Fruit fly (Drosophila melanogaster) whole organism, embryonic: ENCODE results near the gene CG5103.
A peak's percentile ranks its signal among the peaks of the same experiment; 100 is the strongest.

Experiments
- Abd-B ChIP-seq: fragments of 200-800 bp; sonication (Bioruptor generic); optimal IDR thresholded peaks from 2 replicates; lab custom pipeline; 2018; ENCODE audit warnings: missing biosample characterization, mild to moderate bottlenecking, missing genetic modification characterization, moderate library complexity
- Atf3 ChIP-seq: fragments of 200-800 bp; sonication (Bioruptor generic); optimal IDR thresholded peaks from 3 replicates; lab custom pipeline; 2016; ENCODE audit warnings: missing biosample characterization, missing genetic modification characterization
- CG10431 ChIP-seq: fragments of 200-800 bp; sonication (Bioruptor generic); optimal IDR thresholded peaks from 3 replicates; lab custom pipeline; 2018; ENCODE audit warnings: missing biosample characterization, mild to moderate bottlenecking, missing genetic modification characterization
- CG10654 ChIP-seq: fragments of 200-800 bp; sonication (Bioruptor generic); optimal IDR thresholded peaks from 2 replicates; lab custom pipeline; 2016; ENCODE audit warnings: missing biosample characterization, missing genetic modification characterization
- CG11093 ChIP-seq: fragments of 200-800 bp; sonication (Bioruptor generic); IDR thresholded peaks from 3 replicates; pipeline ENCODE4 v1.3.6; 2022; ENCODE audit warnings: missing biosample characterization, missing genetic modification characterization
- CG12299 ChIP-seq: fragments of 200-800 bp; sonication (Bioruptor generic); optimal IDR thresholded peaks from 2 replicates; lab custom pipeline; 2018; ENCODE audit warnings: missing biosample characterization, mild to moderate bottlenecking, missing genetic modification characterization
- CG12769 ChIP-seq: fragments of 200-800 bp; sonication (Bioruptor generic); optimal IDR thresholded peaks from 2 replicates; lab custom pipeline; 2019; ENCODE audit warnings: missing biosample characterization, mild to moderate bottlenecking, missing genetic modification characterization, moderate library complexity
- CG13624 ChIP-seq: fragments of 200-800 bp; sonication (Bioruptor generic); optimal IDR thresholded peaks from 2 replicates; lab custom pipeline; 2016; ENCODE audit warnings: missing biosample characterization, missing genetic modification characterization
- CG14860 ChIP-seq: fragments of 200-800 bp; sonication (Bioruptor generic); IDR thresholded peaks from 3 replicates; pipeline ENCODE4 v1.3.6; 2022; ENCODE audit warnings: missing biosample characterization, missing genetic modification characterization; ENCODE audit not compliant: partially characterized antibody
- CG18262 ChIP-seq: fragments of 200-800 bp; optimal IDR thresholded peaks from 3 replicates; lab custom pipeline; 2019; ENCODE audit warnings: missing biosample characterization, mild to moderate bottlenecking, missing genetic modification characterization, moderate library complexity
- CG18764 ChIP-seq: fragments of 200-800 bp; sonication (Bioruptor generic); optimal IDR thresholded peaks from 3 replicates; lab custom pipeline; 2016; ENCODE audit warnings: missing biosample characterization, missing genetic modification characterization
- CG30431 ChIP-seq: fragments of 200-800 bp; sonication (Bioruptor generic); optimal IDR thresholded peaks from 2 replicates; lab custom pipeline; 2017; ENCODE audit warnings: missing biosample characterization, missing genetic modification characterization
- CG3163 ChIP-seq: fragments of 200-800 bp; sonication (Bioruptor generic); optimal IDR thresholded peaks from 3 replicates; lab custom pipeline; 2016; ENCODE audit warnings: missing biosample characterization, missing genetic modification characterization
- CG5953 ChIP-seq: fragments of 200-800 bp; sonication (Bioruptor generic); IDR thresholded peaks from 2 replicates; pipeline ENCODE4 v1.3.6; 2022; ENCODE audit warnings: missing biosample characterization, missing genetic modification characterization
- CG7745 ChIP-seq: fragments of 200-800 bp; sonication (Bioruptor generic); optimal IDR thresholded peaks from 2 replicates; lab custom pipeline; 2018; ENCODE audit warnings: missing biosample characterization, mild to moderate bottlenecking, missing genetic modification characterization, moderate library complexity
- CG8944 ChIP-seq: fragments of 200-800 bp; sonication (Bioruptor generic); optimal IDR thresholded peaks from 3 replicates; lab custom pipeline; 2016; ENCODE audit warnings: missing biosample characterization, missing genetic modification characterization
- CG9215 ChIP-seq: fragments of 200-800 bp; sonication (Bioruptor generic); IDR thresholded peaks from 2 replicates; pipeline ENCODE4 v1.3.6; 2022; ENCODE audit warnings: missing biosample characterization, missing genetic modification characterization
- CG9817 ChIP-seq: fragments of 200-800 bp; sonication (Bioruptor generic); optimal IDR thresholded peaks from 2 replicates; lab custom pipeline; 2018; ENCODE audit warnings: missing biosample characterization, mild to moderate bottlenecking, missing genetic modification characterization, moderate library complexity
- CHES-1-like ChIP-seq: fragments of 200-800 bp; sonication (Bioruptor generic); optimal IDR thresholded peaks from 2 replicates; lab custom pipeline; 2016; ENCODE audit warnings: missing biosample characterization, missing genetic modification characterization
- Chrac-16 ChIP-seq: fragments of 200-800 bp; sonication (Bioruptor generic); optimal IDR thresholded peaks from 3 replicates; lab custom pipeline; 2016; ENCODE audit warnings: missing biosample characterization, missing genetic modification characterization
- D19B ChIP-seq: fragments of 200-800 bp; sonication (Bioruptor generic); optimal IDR thresholded peaks from 2 replicates; lab custom pipeline; 2017; ENCODE audit warnings: missing biosample characterization, mild to moderate bottlenecking, missing genetic modification characterization
- Eip74EF ChIP-seq, 2 experiments: fragments of 200-800 bp in 1 of 2; fragments of >200 bp in 1 of 2; sonication (Bioruptor generic) in 1 of 2; optimal IDR thresholded peaks; 2 replicates each; lab custom pipeline; 2017 to 2019; ENCODE audit warnings: missing biosample characterization in 2 of 2, missing genetic modification characterization in 2 of 2, mild to moderate bottlenecking in 1 of 2, moderate library complexity in 1 of 2
- Elba2 ChIP-seq: fragments of 200-800 bp; sonication (Bioruptor generic); optimal IDR thresholded peaks from 3 replicates; lab custom pipeline; 2016; ENCODE audit warnings: missing biosample characterization, missing genetic modification characterization
- GATAe ChIP-seq: fragments of 200-800 bp; sonication (Bioruptor generic); conservative IDR thresholded peaks from 2 replicates; pipeline ENCODE4 v1.3.6; 2022; ENCODE audit warnings: missing biosample characterization, missing genetic modification characterization
- HLH3B ChIP-seq: fragments of 200-800 bp; sonication (Bioruptor generic); IDR thresholded peaks from 2 replicates; pipeline ENCODE4 v1.3.6; 2022; ENCODE audit warnings: missing biosample characterization, missing genetic modification characterization
- Hand ChIP-seq: fragments of 200-800 bp; sonication (Bioruptor generic); optimal IDR thresholded peaks from 2 replicates; lab custom pipeline; 2017; ENCODE audit warnings: mild to moderate bottlenecking, missing biosample characterization, missing genetic modification reagents, missing genetic modification characterization
- Meics ChIP-seq: fragments of 200-800 bp; sonication (Bioruptor generic); optimal IDR thresholded peaks from 2 replicates; lab custom pipeline; 2017; ENCODE audit warnings: missing biosample characterization, mild to moderate bottlenecking, missing genetic modification characterization
- Oaz ChIP-seq: fragments of 200-800 bp; sonication (Bioruptor generic); IDR thresholded peaks from 2 replicates; pipeline ENCODE4 v1.3.6; 2022; ENCODE audit warnings: missing biosample characterization, missing genetic modification characterization
- Oli ChIP-seq: fragments of 200-800 bp; sonication (Bioruptor generic); optimal IDR thresholded peaks from 2 replicates; lab custom pipeline; 2018; ENCODE audit warnings: missing biosample characterization, mild to moderate bottlenecking, missing genetic modification characterization, moderate library complexity
- Rx ChIP-seq: fragments of 200-800 bp; sonication (Bioruptor generic); IDR thresholded peaks from 2 replicates; pipeline ENCODE4 v1.3.6; 2022; ENCODE audit warnings: missing biosample characterization, missing genetic modification characterization
- Sin3A ChIP-seq: fragments of >200 bp; optimal IDR thresholded peaks from 2 replicates; lab custom pipeline; 2018
- Sox100B ChIP-seq: fragments of 200-800 bp; sonication (Bioruptor generic); optimal IDR thresholded peaks from 3 replicates; lab custom pipeline; 2018; ENCODE audit warnings: missing biosample characterization, mild to moderate bottlenecking, missing genetic modification characterization
- az2 ChIP-seq: fragments of 200-800 bp; sonication (Bioruptor generic); optimal IDR thresholded peaks from 3 replicates; lab custom pipeline; 2016; ENCODE audit warnings: missing biosample characterization, missing genetic modification characterization
- br ChIP-seq: fragments of >200 bp; optimal IDR thresholded peaks from 2 replicates; lab custom pipeline; 2017
- cas ChIP-seq: fragments of 200-800 bp; sonication (Bioruptor generic); IDR thresholded peaks from 2 replicates; pipeline ENCODE4 v1.3.6; 2022; ENCODE audit warnings: missing biosample characterization, missing genetic modification characterization
- emc ChIP-seq: fragments of 200-800 bp; sonication (Bioruptor generic); optimal IDR thresholded peaks from 2 replicates; lab custom pipeline; 2016; ENCODE audit warnings: missing biosample characterization, missing genetic modification characterization
- ems ChIP-seq: fragments of 200-800 bp; sonication (Bioruptor generic); optimal IDR thresholded peaks from 3 replicates; lab custom pipeline; 2016; ENCODE audit warnings: missing biosample characterization, missing genetic modification characterization
- eyg ChIP-seq: fragments of 200-800 bp; sonication (Bioruptor generic); optimal IDR thresholded peaks from 3 replicates; lab custom pipeline; 2016; ENCODE audit warnings: missing biosample characterization, missing genetic modification characterization
- hbn ChIP-seq: fragments of 200-800 bp; sonication (Bioruptor generic); IDR thresholded peaks from 2 replicates; pipeline ENCODE4 v1.3.6; 2022; ENCODE audit warnings: missing biosample characterization, missing genetic modification characterization; ENCODE audit not compliant: partially characterized antibody
- kay ChIP-seq: fragments of 200-800 bp; sonication (Bioruptor generic); optimal IDR thresholded peaks from 2 replicates; lab custom pipeline; 2016; ENCODE audit warnings: missing biosample characterization, missing genetic modification characterization
- knrl ChIP-seq: fragments of 200-800 bp; sonication (Bioruptor generic); IDR thresholded peaks from 3 replicates; pipeline ENCODE4 v1.3.6; 2022; ENCODE audit warnings: missing biosample characterization, missing genetic modification characterization; ENCODE audit not compliant: partially characterized antibody
- lmd ChIP-seq: fragments of 200-800 bp; sonication (Bioruptor generic); IDR thresholded peaks from 2 replicates; pipeline ENCODE4 v1.3.6; 2022; ENCODE audit warnings: missing biosample characterization, missing genetic modification characterization
- mam ChIP-seq: fragments of 200-800 bp; sonication (Bioruptor generic); optimal IDR thresholded peaks from 3 replicates; lab custom pipeline; 2016; ENCODE audit warnings: missing biosample characterization, missing genetic modification characterization
- mld ChIP-seq: fragments of 200-800 bp; sonication (Bioruptor generic); IDR thresholded peaks from 3 replicates; pipeline ENCODE4 v1.3.6; 2022; ENCODE audit warnings: missing biosample characterization, missing genetic modification characterization; ENCODE audit not compliant: partially characterized antibody
- otp ChIP-seq: fragments of 200-800 bp; sonication (Bioruptor generic); IDR thresholded peaks from 3 replicates; pipeline ENCODE4, ENCODE4 v1.3.6; 2022; ENCODE audit warnings: missing biosample characterization, missing genetic modification characterization
- sim ChIP-seq: fragments of 200-800 bp; sonication (Bioruptor generic); IDR thresholded peaks from 2 replicates; pipeline ENCODE4 v1.3.6; 2022; ENCODE audit warnings: missing biosample characterization, missing genetic modification characterization
- sqz ChIP-seq: fragments of 200-800 bp; sonication (Bioruptor generic); optimal IDR thresholded peaks from 3 replicates; lab custom pipeline; 2018; ENCODE audit warnings: missing biosample characterization, mild to moderate bottlenecking, missing genetic modification characterization
- sug ChIP-seq: fragments of 200-800 bp; optimal IDR thresholded peaks from 2 replicates; lab custom pipeline; 2019; ENCODE audit warnings: missing biosample characterization, mild to moderate bottlenecking, missing genetic modification characterization, moderate library complexity
- tin ChIP-seq: fragments of 200-800 bp; sonication (Bioruptor generic); optimal IDR thresholded peaks from 3 replicates; lab custom pipeline; 2016; ENCODE audit warnings: missing biosample characterization, missing genetic modification characterization
- tup ChIP-seq: fragments of 200-800 bp; sonication (Bioruptor generic); optimal IDR thresholded peaks from 2 replicates; lab custom pipeline; 2016; ENCODE audit warnings: missing biosample characterization, mild to moderate bottlenecking, missing genetic modification characterization, moderate library complexity
- wek ChIP-seq: fragments of 200-800 bp; sonication (Bioruptor generic); optimal IDR thresholded peaks from 3 replicates; lab custom pipeline; 2018; ENCODE audit warnings: missing biosample characterization, mild to moderate bottlenecking, missing genetic modification characterization, moderate library complexity
- z ChIP-seq: fragments of 200-800 bp; sonication (Bioruptor generic); IDR thresholded peaks from 3 replicates; pipeline ENCODE4 v1.3.6; 2022; ENCODE audit warnings: missing biosample characterization, missing genetic modification characterization

CG5103 gene

DNA sequence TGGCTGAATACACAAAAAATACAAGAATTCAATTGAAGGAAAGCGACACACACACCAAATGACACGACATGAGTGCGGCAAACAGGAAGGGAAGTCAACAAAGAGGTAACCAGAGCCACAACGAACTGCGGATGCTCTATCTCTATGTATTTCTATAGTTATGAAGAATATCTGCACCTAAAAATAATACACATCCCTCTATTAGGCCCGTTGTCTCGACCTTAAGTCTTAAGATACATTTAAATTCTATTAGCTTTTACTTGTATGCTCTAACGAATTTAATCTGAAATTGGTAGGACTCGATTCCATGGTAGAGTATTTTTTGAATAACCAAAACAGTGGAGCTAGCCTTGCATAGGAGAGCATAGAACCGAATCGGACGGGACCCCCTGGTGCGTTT lies 12.8 kb downstream of the CG5103 start (continued):
- peak; percentile 88 for TF ChIP-seq CG8944
- peak; percentile 45 for TF ChIP-seq emc (GFP tag; lab: Kevin White, UChicago)
- TF ChIP-seq CG9215 (GFP tag; lab: Robert Waterston, UW): peak; percentile 61
- TF ChIP-seq tup (GFP tag; lab: Kevin White, UChicago): peak; percentile 82
- TF ChIP-seq CHES-1-like (GFP tag; lab: Kevin White, UChicago): peak; percentile 75
- TF ChIP-seq sug (tag; lab: Kevin White, UChicago): no peak
- peak; percentile 74 for TF ChIP-seq CG18764 (GFP tag; lab: Kevin White, UChicago)
- TF ChIP-seq CG18262 (tag; lab: Kevin White, UChicago): peak; percentile 98
- peak; percentile 78 for TF ChIP-seq eyg (GFP tag; lab: Kevin White, UChicago)
- TF ChIP-seq CG13624 (GFP tag; lab: Kevin White, UChicago): peak; percentile 72
- TF ChIP-seq sim (GFP tag; lab: Robert Waterston, UW): peak; percentile 96
- TF ChIP-seq CG10654 (GFP tag; lab: Kevin White, UChicago): peak; percentile 72
- TF ChIP-seq Oaz (GFP tag; lab: Robert Waterston, UW): peak; percentile 64; the same call in 1 of the 2 replicates
- TF ChIP-seq D19B (GFP tag; lab: Kevin White, UChicago): no peak
- no peak for TF ChIP-seq mld (GFP tag; lab: Robert Waterston, UW)
- TF ChIP-seq Hand (GFP tag; lab: Kevin White, UChicago): peak; percentile 29
- TF ChIP-seq mam (GFP tag; lab: Kevin White, UChicago): peak; percentile 72
- TF ChIP-seq Abd-B (GFP tag; lab: Kevin White, UChicago): peak; percentile 78
- peak; percentile 90 for TF ChIP-seq tin (GFP tag; lab: Kevin White, UChicago)
- TF ChIP-seq Elba2 (GFP tag; lab: Kevin White, UChicago): peak; percentile 56
- TF ChIP-seq otp (GFP tag; lab: Robert Waterston, UW): peak; percentile 93
- peak; percentile 87 for TF ChIP-seq kay (GFP tag; lab: Kevin White, UChicago)
- TF ChIP-seq CG30431 (GFP tag; lab: Kevin White, UChicago): peak; percentile 92
- peak; percentile 71; the same call in 1 of the 2 replicates for TF ChIP-seq CG5953 (GFP tag; lab: Robert Waterston, UW)
- no peak for TF ChIP-seq br
- TF ChIP-seq ems: peak; percentile 79
- TF ChIP-seq Oli (tag; lab: Kevin White, UChicago): peak; percentile 92
- peak; percentile 75 for TF ChIP-seq sqz
- TF ChIP-seq knrl (GFP tag; lab: Robert Waterston, UW): no peak
- peak in 1 of 2 experiments; percentile 77 for TF ChIP-seq Eip74EF (GFP tag; optimal IDR thresholded peaks at IDR 0.05; lab: Kevin White, UChicago)
- TF ChIP-seq Chrac-16: peak; percentile 92
- TF ChIP-seq Rx: peak; percentile 83
- TF ChIP-seq CG3163 (GFP tag; lab: Kevin White, UChicago): peak; percentile 53
- peak; percentile 48 for TF ChIP-seq Meics (GFP tag; lab: Kevin White, UChicago)
- TF ChIP-seq wek (GFP tag; lab: Kevin White, UChicago): peak; percentile 57
- TF ChIP-seq CG7745 (tag; lab: Kevin White, UChicago): peak; percentile 87
- TF ChIP-seq Sox100B (GFP tag; lab: Kevin White, UChicago): peak; percentile 81
- TF ChIP-seq CG12299 (tag; lab: Kevin White, UChicago): peak; percentile 79
- peak; percentile 88 for TF ChIP-seq Atf3 (GFP tag; lab: Kevin White, UChicago)
- TF ChIP-seq cas (GFP tag; lab: Robert Waterston, UW): 0 out of 2 replicates have a peak, but pooled peaks have one; percentile 16
- TF ChIP-seq CG11093 (GFP tag; lab: Robert Waterston, UW): peak; percentile 84
- peak; percentile 85 for TF ChIP-seq HLH3B
- no peak for TF ChIP-seq CG14860 (GFP tag; lab: Robert Waterston, UW)
- TF ChIP-seq CG12769 (tag; lab: Kevin White, UChicago): peak; percentile 81
- peak; percentile 71 for TF ChIP-seq CG10431 (GFP tag; lab: Kevin White, UChicago)
- TF ChIP-seq Sin3A (lab: Kevin White, UChicago): no peak
- no peak for TF ChIP-seq hbn
- peak; percentile 64 for TF ChIP-seq CG9817
- 0 out of 3 replicates have a peak, but pooled peaks have one; percentile 56 for TF ChIP-seq z (GFP tag; lab: Robert Waterston, UW)
- peak; percentile 90 for TF ChIP-seq lmd (GFP tag; lab: Robert Waterston, UW)
- TF ChIP-seq az2: peak; percentile 92
- TF ChIP-seq GATAe (GFP tag; lab: Robert Waterston, UW): no peak
